Worm (Caenorhabditis elegans) whole organism, mixed stage, embryonic: Measurements from ENCODE around the gene vgln-1.

Experiments used
- lin-13 ChIP-seq: fragments of 150-350 bp; optimal IDR thresholded peaks from 2 replicates; lab custom pipeline; 2014; ENCODE audit warnings: missing biosample characterization, missing genetic modification characterization
- nhr-2 ChIP-seq: fragments of 150-350 bp; optimal IDR thresholded peaks from 2 replicates; lab custom pipeline; 2014; ENCODE audit warnings: missing biosample characterization, missing genetic modification characterization

DNA sequence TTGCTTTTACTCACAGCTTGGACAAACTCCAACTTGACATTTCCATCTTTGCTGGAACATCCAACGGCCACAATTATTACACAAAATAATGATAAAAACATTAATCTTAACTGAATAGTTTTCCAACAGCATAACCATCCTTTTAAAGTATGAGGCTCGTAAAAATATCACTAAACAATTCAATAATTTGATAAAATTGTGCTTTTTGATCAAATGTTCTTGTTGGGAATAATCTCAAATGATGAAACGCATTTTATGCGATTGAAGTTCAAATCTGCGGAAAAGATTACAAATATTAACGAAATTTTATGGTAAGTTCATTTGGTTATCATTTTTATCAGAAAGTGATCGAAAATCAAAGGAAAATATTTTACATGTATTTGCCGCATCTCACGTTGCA is 29.6 kb upstream of the vgln-1 start, which contains the start of gene pho-10:
- TF ChIP-seq nhr-2 = no peak
- TF ChIP-seq lin-13 = no peak
